Fruit fly (Drosophila melanogaster): ENCODE data around the gene CG31294.

The CG31294 gene

dm6 chr3R:15677074-15677409, 39.3 kb downstream of the CG31294 start:
- no peak for TF ChIP-seq CG17801 (GFP tag; optimal IDR thresholded peaks at IDR 0.05; ENCODE audit: partially characterized antibody)

DNA sequence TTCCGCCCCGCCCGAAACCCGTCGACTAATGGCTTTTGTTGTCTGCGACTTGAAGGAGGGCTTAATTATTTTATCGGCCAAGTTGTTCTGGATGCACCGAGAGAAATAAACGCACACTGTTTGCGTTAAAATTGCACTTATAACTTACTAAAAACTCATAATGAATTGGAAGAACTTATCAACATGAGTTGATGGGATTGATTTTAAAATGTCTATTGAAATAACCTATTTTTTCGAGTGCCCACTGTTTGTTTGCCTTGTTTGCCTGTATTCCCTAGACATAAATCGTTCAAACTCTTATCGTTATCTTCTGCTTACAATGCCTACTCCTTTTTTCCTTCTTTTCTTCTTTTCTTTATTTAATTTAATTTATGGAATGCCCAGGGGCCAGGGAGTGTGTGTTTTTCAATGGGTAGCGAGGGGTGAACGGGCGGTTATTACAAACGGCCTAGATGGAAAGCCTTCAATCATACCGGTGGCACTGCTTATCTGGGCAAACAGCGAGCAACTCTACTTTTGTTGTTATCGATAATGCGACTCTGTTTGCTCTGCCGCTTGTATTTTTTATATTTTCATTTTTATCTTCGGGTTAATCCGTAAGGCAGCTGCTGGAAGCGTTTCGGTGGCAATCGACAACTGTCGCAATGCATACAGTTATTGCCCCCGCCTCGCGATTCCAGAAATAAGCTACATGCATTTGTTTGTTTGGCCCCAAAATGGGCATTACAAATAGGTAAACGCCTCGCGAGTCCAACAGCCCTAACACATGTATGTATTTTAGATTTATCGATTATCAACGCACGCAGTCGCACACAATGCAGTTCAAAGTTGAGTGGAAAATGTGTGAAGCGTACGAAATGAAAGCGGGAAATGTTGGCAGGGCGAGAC, 40.0 kb downstream of the CG31294 start:
- no peak for TF ChIP-seq CG17801 (GFP tag; optimal IDR thresholded peaks at IDR 0.05; ENCODE audit: partially characterized antibody)

DNA sequence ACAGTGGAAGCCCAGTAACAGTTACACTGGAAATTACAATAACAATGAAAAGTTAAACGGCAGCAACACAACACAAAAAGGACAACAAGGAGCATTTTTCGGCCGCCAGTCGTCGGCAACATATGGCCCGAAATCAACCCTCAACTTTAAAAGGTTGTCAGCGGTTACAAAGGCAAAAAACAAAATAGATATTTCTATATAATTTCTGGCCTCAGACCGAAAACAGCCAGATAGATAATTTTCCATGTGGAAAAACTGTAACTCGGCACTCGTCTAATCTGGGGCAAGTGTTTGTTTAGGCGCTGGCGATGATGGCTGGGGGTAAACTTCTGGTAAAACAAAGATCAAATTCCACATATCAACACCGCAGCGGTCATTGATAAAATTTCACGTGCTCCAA, 43.1 kb downstream of the CG31294 start:
- no peak for TF ChIP-seq CG17801 (GFP tag; optimal IDR thresholded peaks at IDR 0.05; ENCODE audit: partially characterized antibody)

DNA sequence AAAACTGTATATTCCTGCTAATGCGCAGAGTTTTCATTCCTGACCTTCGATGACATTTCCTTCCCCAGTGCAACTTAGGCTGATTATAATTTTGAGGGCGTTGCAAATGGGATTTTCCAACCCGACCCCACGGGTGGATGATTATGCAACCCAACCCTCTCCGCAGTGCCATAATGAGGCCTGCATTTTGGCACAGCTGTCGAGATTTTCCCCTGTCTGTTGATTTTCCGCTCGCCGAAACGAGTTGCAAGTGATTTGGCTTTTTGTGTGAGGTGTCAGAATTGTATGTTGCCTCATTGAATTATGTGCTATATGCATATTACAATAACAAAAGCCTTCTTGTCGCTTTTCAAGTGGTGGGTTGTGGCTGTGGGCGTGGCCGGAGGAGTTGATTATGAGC, 44.1 kb downstream of the CG31294 start:
- no peak for TF ChIP-seq CG17801 (GFP tag; optimal IDR thresholded peaks at IDR 0.05; ENCODE audit: partially characterized antibody)

dm6 chr3R:15670559-15670958, 45.8 kb downstream of the CG31294 start:
- TF ChIP-seq CG17801 (GFP tag; optimal IDR thresholded peaks at IDR 0.05; ENCODE audit: partially characterized antibody) = no peak

dm6 chr3R:15668863-15669491, 47.4 kb downstream of the CG31294 start:
- TF ChIP-seq CG17801 (GFP tag; optimal IDR thresholded peaks at IDR 0.05; ENCODE audit: partially characterized antibody) = no peak

DNA sequence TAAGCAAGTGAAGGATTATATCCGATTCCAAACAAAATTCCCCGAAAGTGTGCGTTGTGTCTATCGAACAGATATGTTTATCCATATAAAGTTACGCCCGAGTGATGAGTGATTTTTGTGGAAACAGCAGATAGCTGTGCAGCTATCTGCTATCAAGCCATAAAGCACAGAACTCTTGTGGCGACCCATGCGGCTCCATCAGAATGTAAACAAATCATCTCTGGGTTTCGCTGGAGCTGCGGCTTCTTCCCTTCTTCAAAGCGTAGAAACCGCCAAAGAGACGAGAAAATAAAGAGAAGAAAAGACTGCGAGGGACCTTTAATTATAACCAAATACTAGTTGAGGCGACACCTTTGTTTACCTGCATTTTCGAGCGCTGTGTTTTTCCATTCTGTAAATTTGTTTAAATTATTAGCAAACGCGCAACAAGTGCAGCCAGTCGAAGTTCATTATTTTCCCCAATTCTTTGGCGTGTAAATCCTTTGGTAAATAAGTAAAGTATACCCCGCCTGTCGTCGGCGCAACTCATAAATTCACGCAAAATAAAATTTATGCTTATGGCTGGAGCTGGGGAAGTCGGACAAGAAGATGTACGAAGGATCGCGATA, 49.4 kb downstream of the CG31294 start:
- TF ChIP-seq CG17801 (GFP tag; optimal IDR thresholded peaks at IDR 0.05; ENCODE audit: partially characterized antibody) = no peak

- peak; percentile 7 for TF ChIP-seq CG17801 (GFP tag; optimal IDR thresholded peaks at IDR 0.05; ENCODE audit: partially characterized antibody)
Observed at dm6 chr3R:15665962-15666361, 50.4 kb downstream of the CG31294 start, which contains the start of gene pxb. Gene pxb (plus strand): TSS chr3R:15666183.

Data from ovary, adult (tissue).